Fruit fly (Drosophila melanogaster) whole organism, embryonic: ENCODE results near the gene Mrgn1.

Experiments
- Abd-B ChIP-seq: fragments of 200-800 bp; sonication (Bioruptor generic); optimal IDR thresholded peaks from 2 replicates; lab custom pipeline; 2018; ENCODE audit warnings: missing biosample characterization, mild to moderate bottlenecking, missing genetic modification characterization, moderate library complexity
- Atf-2 ChIP-seq: fragments of 200-800 bp; sonication (Bioruptor generic); optimal IDR thresholded peaks from 2 replicates; lab custom pipeline; 2016; ENCODE audit warnings: missing biosample characterization, missing genetic modification characterization
- CG10147 ChIP-seq: fragments of 200-800 bp; sonication (Bioruptor generic); optimal IDR thresholded peaks from 2 replicates; lab custom pipeline; 2019; ENCODE audit warnings: missing biosample characterization, mild to moderate bottlenecking, missing genetic modification characterization, moderate library complexity
- CG1233 ChIP-seq: fragments of 200-800 bp; sonication (Bioruptor generic); optimal IDR thresholded peaks from 4 replicates; lab custom pipeline; 2018; ENCODE audit warnings: missing biosample characterization, mild to moderate bottlenecking, missing genetic modification characterization
- CG15073 ChIP-seq: fragments of 200-800 bp; sonication (Bioruptor generic); optimal IDR thresholded peaks from 2 replicates; lab custom pipeline; 2016; ENCODE audit warnings: missing biosample characterization, missing genetic modification characterization
- CG15514 ChIP-seq: fragments of 200-800 bp; sonication (Bioruptor generic); optimal IDR thresholded peaks from 3 replicates; lab custom pipeline; 2017; ENCODE audit warnings: missing biosample characterization, missing genetic modification characterization, mild to moderate bottlenecking, moderate library complexity, missing genetic modification reagents
- CG17568 ChIP-seq: fragments of 200-800 bp; sonication (Bioruptor generic); optimal IDR thresholded peaks from 2 replicates; lab custom pipeline; 2018; ENCODE audit warnings: missing biosample characterization, mild to moderate bottlenecking, missing genetic modification characterization, moderate library complexity
- CG18011 ChIP-seq: fragments of 200-800 bp; sonication (Bioruptor generic); optimal IDR thresholded peaks from 2 replicates; lab custom pipeline; 2017; ENCODE audit warnings: missing biosample characterization, missing genetic modification characterization, mild to moderate bottlenecking, moderate library complexity, missing genotype
- CG1832 ChIP-seq: fragments of 200-800 bp; sonication (Bioruptor generic); optimal IDR thresholded peaks from 2 replicates; lab custom pipeline; 2017; ENCODE audit warnings: missing biosample characterization, mild to moderate bottlenecking, missing genetic modification characterization, inconsistent platforms
- CG2120 ChIP-seq: fragments of 200-800 bp; sonication (Bioruptor generic); optimal IDR thresholded peaks from 3 replicates; lab custom pipeline; 2016; ENCODE audit warnings: missing biosample characterization, missing genetic modification characterization
- CG2199 ChIP-seq: fragments of 200-800 bp; sonication (Bioruptor generic); IDR thresholded peaks from 3 replicates; pipeline ENCODE4 v1.3.6; 2022; ENCODE audit warnings: missing biosample characterization, missing genetic modification characterization
- CG34422 ChIP-seq: fragments of 200-800 bp; sonication (Bioruptor generic); IDR thresholded peaks from 3 replicates; pipeline ENCODE4 v1.3.6; 2022; ENCODE audit warnings: missing biosample characterization, missing genetic modification characterization
- CG4424 ChIP-seq: fragments of 200-800 bp; sonication (Bioruptor generic); optimal IDR thresholded peaks from 3 replicates; lab custom pipeline; 2016; ENCODE audit warnings: missing biosample characterization, missing genetic modification characterization
- CG4730 ChIP-seq: fragments of 200-800 bp; sonication (Bioruptor generic); IDR thresholded peaks from 2 replicates; pipeline ENCODE4 v1.3.6; 2022; ENCODE audit warnings: missing biosample characterization, missing genetic modification characterization
- CG7357 ChIP-seq: fragments of 200-800 bp; sonication (Bioruptor generic); IDR thresholded peaks from 3 replicates; pipeline ENCODE4 v1.3.6; 2022; ENCODE audit warnings: missing biosample characterization, missing genetic modification characterization
- CG7928 ChIP-seq: fragments of 200-800 bp; sonication (Bioruptor generic); optimal IDR thresholded peaks from 2 replicates; lab custom pipeline; 2017; ENCODE audit warnings: missing biosample characterization, mild to moderate bottlenecking, missing genetic modification characterization
- CG8290 ChIP-seq, 3 experiments: fragments of 200-800 bp; sonication (Bioruptor generic); optimal IDR thresholded peaks; 2 replicates each; lab custom pipeline; 2016 to 2019; ENCODE audit warnings: missing biosample characterization in 3 of 3, missing genetic modification characterization in 3 of 3, mild to moderate bottlenecking in 2 of 3, moderate library complexity in 1 of 3
- CoRest ChIP-seq: fragments of 200-800 bp; sonication (Bioruptor generic); optimal IDR thresholded peaks from 3 replicates; lab custom pipeline; 2018; ENCODE audit warnings: missing biosample characterization, mild to moderate bottlenecking, missing genetic modification characterization, moderate library complexity
- D19A ChIP-seq: fragments of 200-800 bp; optimal IDR thresholded peaks from 3 replicates; lab custom pipeline; 2019; ENCODE audit warnings: missing biosample characterization, mild to moderate bottlenecking, missing genetic modification characterization, moderate library complexity
- Dip3 ChIP-seq: fragments of 200-800 bp; sonication (Bioruptor generic); optimal IDR thresholded peaks from 3 replicates; lab custom pipeline; 2016; ENCODE audit warnings: missing biosample characterization, missing genetic modification characterization
- HLH4C ChIP-seq: fragments of 200-800 bp; sonication (Bioruptor generic); IDR thresholded peaks from 3 replicates; pipeline ENCODE4 v1.3.6; 2022; ENCODE audit warnings: missing biosample characterization, missing genetic modification characterization; ENCODE audit not compliant: partially characterized antibody
- Max ChIP-seq: fragments of 200-800 bp; sonication (Bioruptor generic); optimal IDR thresholded peaks from 2 replicates; lab custom pipeline; 2016; ENCODE audit warnings: missing biosample characterization, mild to moderate bottlenecking, missing genetic modification characterization
- NC2α ChIP-seq: fragments of 200-800 bp; sonication (Bioruptor generic); optimal IDR thresholded peaks from 2 replicates; lab custom pipeline; 2016; ENCODE audit warnings: missing biosample characterization, missing genetic modification characterization
- NK7.1 ChIP-seq: fragments of 200-800 bp; sonication (Bioruptor generic); optimal IDR thresholded peaks from 3 replicates; lab custom pipeline; 2016; ENCODE audit warnings: missing biosample characterization, missing genetic modification characterization
- Ssrp ChIP-seq: fragments of 200-800 bp; sonication (Bioruptor generic); optimal IDR thresholded peaks from 2 replicates; lab custom pipeline; 2018; ENCODE audit warnings: missing biosample characterization, mild to moderate bottlenecking, missing genetic modification characterization, moderate library complexity
- ac ChIP-seq: fragments of 200-800 bp; sonication (Bioruptor generic); optimal IDR thresholded peaks from 3 replicates; lab custom pipeline; 2017; ENCODE audit warnings: missing biosample characterization, mild to moderate bottlenecking, missing genetic modification characterization
- ap ChIP-seq: fragments of 200-800 bp; sonication (Bioruptor generic); IDR thresholded peaks from 2 replicates; pipeline ENCODE4 v1.3.6; 2022; ENCODE audit warnings: missing biosample characterization, missing genetic modification characterization
- da ChIP-seq: fragments of 200-800 bp; sonication (Bioruptor generic); optimal IDR thresholded peaks from 2 replicates; lab custom pipeline; 2016; ENCODE audit warnings: missing biosample characterization, missing genetic modification characterization
- disco-r ChIP-seq: fragments of 200-800 bp; sonication (Bioruptor generic); optimal IDR thresholded peaks from 2 replicates; lab custom pipeline; 2016; ENCODE audit warnings: missing biosample characterization, missing genetic modification characterization
- dpn ChIP-seq, 2 experiments: fragments of 200-800 bp; sonication (Bioruptor generic); optimal IDR thresholded peaks; 3 replicates each; lab custom pipeline; 2016; ENCODE audit warnings: missing biosample characterization in 2 of 2, missing genetic modification characterization in 2 of 2
- eve ChIP-seq, 2 experiments: fragments of >200 bp; optimal IDR thresholded peaks; 2 replicates each; lab custom pipeline; 2017; ENCODE audit warnings: missing biosample characterization in 2 of 2, missing genetic modification characterization in 2 of 2
- exex ChIP-seq: fragments of 200-800 bp; sonication (Bioruptor generic); optimal IDR thresholded peaks from 4 replicates; lab custom pipeline; 2018; ENCODE audit warnings: missing biosample characterization, mild to moderate bottlenecking, missing genetic modification characterization, moderate library complexity
- gem ChIP-seq: fragments of 200-800 bp; sonication (Bioruptor generic); optimal IDR thresholded peaks from 2 replicates; lab custom pipeline; 2019; ENCODE audit warnings: missing biosample characterization, mild to moderate bottlenecking, missing genetic modification characterization, moderate library complexity
- h ChIP-seq: fragments of >200 bp; optimal IDR thresholded peaks from 2 replicates; lab custom pipeline; 2017
- nerfin-2 ChIP-seq: fragments of 200-800 bp; sonication (Bioruptor generic); IDR thresholded peaks from 2 replicates; pipeline ENCODE4 v1.3.6; 2022; ENCODE audit warnings: missing biosample characterization, missing genetic modification characterization; ENCODE audit not compliant: partially characterized antibody
- nom ChIP-seq: fragments of 200-800 bp; sonication (Bioruptor generic); optimal IDR thresholded peaks from 2 replicates; lab custom pipeline; 2017; ENCODE audit warnings: missing biosample characterization, missing genetic modification characterization, mild to moderate bottlenecking, moderate library complexity, missing genetic modification reagents
- onecut ChIP-seq: fragments of 200-800 bp; sonication (Bioruptor generic); IDR thresholded peaks from 2 replicates; pipeline ENCODE4 v1.3.6; 2022; ENCODE audit warnings: missing biosample characterization, missing genetic modification characterization
- otp ChIP-seq: fragments of 200-800 bp; sonication (Bioruptor generic); IDR thresholded peaks from 3 replicates; pipeline ENCODE4, ENCODE4 v1.3.6; 2022; ENCODE audit warnings: missing biosample characterization, missing genetic modification characterization
- p53 ChIP-seq: fragments of 200-800 bp; sonication (Bioruptor generic); optimal IDR thresholded peaks from 2 replicates; lab custom pipeline; 2016; ENCODE audit warnings: missing biosample characterization, missing genetic modification characterization
- sisA ChIP-seq: fragments of 200-800 bp; sonication (Bioruptor generic); IDR thresholded peaks from 2 replicates; pipeline ENCODE4 v1.3.6; 2022; ENCODE audit warnings: missing biosample characterization, missing genetic modification characterization
- slbo ChIP-seq: fragments of 200-800 bp; sonication (Bioruptor generic); IDR thresholded peaks from 2 replicates; pipeline ENCODE4 v1.3.6; 2022; ENCODE audit warnings: missing biosample characterization, missing genetic modification characterization
- sqz ChIP-seq: fragments of 200-800 bp; sonication (Bioruptor generic); optimal IDR thresholded peaks from 3 replicates; lab custom pipeline; 2018; ENCODE audit warnings: missing biosample characterization, mild to moderate bottlenecking, missing genetic modification characterization
- ssp ChIP-seq: fragments of 200-800 bp; sonication (Bioruptor generic); IDR thresholded peaks from 2 replicates; pipeline ENCODE4 v1.3.6; 2022; ENCODE audit warnings: missing biosample characterization, missing genetic modification characterization
- sug ChIP-seq: fragments of 200-800 bp; optimal IDR thresholded peaks from 2 replicates; lab custom pipeline; 2019; ENCODE audit warnings: missing biosample characterization, mild to moderate bottlenecking, missing genetic modification characterization, moderate library complexity
- tin ChIP-seq: fragments of 200-800 bp; sonication (Bioruptor generic); optimal IDR thresholded peaks from 3 replicates; lab custom pipeline; 2016; ENCODE audit warnings: missing biosample characterization, missing genetic modification characterization
- zf30C ChIP-seq: fragments of 200-800 bp; sonication (Bioruptor generic); optimal IDR thresholded peaks from 3 replicates; lab custom pipeline; 2018; ENCODE audit warnings: missing biosample characterization, mild to moderate bottlenecking, missing genetic modification characterization

Gene Mrgn1

dm6 chrX:13764397-13765119 lies 42.8 kb upstream of the Mrgn1 start (continued):
- TF ChIP-seq nom (GFP tag; lab: Kevin White, UChicago) (no peak), HLH4C (GFP tag; lab: Robert Waterston, UW) (0 out of 3 replicates have a peak, but pooled peaks have one; percentile 12), onecut (0 out of 2 replicates have a peak, but pooled peaks have one; percentile 8)
- TF ChIP-seq, all 482 proteins: peak for 171

- peak; percentile 91 for TF ChIP-seq CoRest (tag; lab: Kevin White, UChicago)
- peak; percentile 73 for TF ChIP-seq sqz
- peak; percentile 9 for TF ChIP-seq CG7928 (GFP tag; lab: Kevin White, UChicago)
- TF ChIP-seq nom (GFP tag; lab: Kevin White, UChicago): peak; percentile 67
- TF ChIP-seq ssp (GFP tag; lab: Robert Waterston, UW): peak; percentile 68
- TF ChIP-seq otp (GFP tag; lab: Robert Waterston, UW): no peak
- TF ChIP-seq CG34422: peak; percentile 38; the same call in 1 of the 3 replicates
- TF ChIP-seq CG1832 (GFP tag; lab: Kevin White, UChicago): no peak
- TF ChIP-seq slbo (GFP tag; lab: Robert Waterston, UW): peak; percentile 76
- peak; percentile 60 for TF ChIP-seq D19A (tag; lab: Kevin White, UChicago)
- peak; percentile 3 for TF ChIP-seq NC2α (GFP tag; lab: Kevin White, UChicago)
- TF ChIP-seq CG15073 (GFP tag; lab: Kevin White, UChicago): no peak
- TF ChIP-seq CG4730: 0 out of 2 replicates have a peak, but pooled peaks have one; percentile 8
- no peak for TF ChIP-seq nerfin-2
- TF ChIP-seq eve (GFP tag; optimal IDR thresholded peaks at IDR 0.05; lab: Kevin White, UChicago): peak in 1 of 2 experiments; percentile 92
- TF ChIP-seq CG2120 (GFP tag; lab: Kevin White, UChicago): peak; percentile 75
- 0 out of 2 replicates have a peak, but pooled peaks have one; percentile 14 for TF ChIP-seq ap (GFP tag; lab: Robert Waterston, UW)
- TF ChIP-seq Max (GFP tag; lab: Kevin White, UChicago): peak; percentile 48
- TF ChIP-seq gem (tag; lab: Kevin White, UChicago): peak; percentile 89
- peak; percentile 98 for TF ChIP-seq CG15514 (GFP tag; lab: Kevin White, UChicago)
- no peak for TF ChIP-seq disco-r
- no peak for TF ChIP-seq ac (GFP tag; lab: Kevin White, UChicago)
- TF ChIP-seq tin (GFP tag; lab: Kevin White, UChicago): peak; percentile 61
- no peak for TF ChIP-seq CG18011 (GFP tag; lab: Kevin White, UChicago)
- TF ChIP-seq sug: peak; percentile 85
- TF ChIP-seq Atf-2 (GFP tag; lab: Kevin White, UChicago): peak; percentile 21
- no peak for TF ChIP-seq da (GFP tag; lab: Kevin White, UChicago)
- TF ChIP-seq CG10147 (GFP tag; lab: Kevin White, UChicago): peak; percentile 78
- peak; percentile 42 for TF ChIP-seq Dip3 (GFP tag; lab: Kevin White, UChicago)
- TF ChIP-seq NK7.1 (GFP tag; lab: Kevin White, UChicago): no peak
- TF ChIP-seq sisA: peak; percentile 72; the same call in 1 of the 2 replicates
- TF ChIP-seq CG1233 (GFP tag; lab: Kevin White, UChicago): peak; percentile 67
- TF ChIP-seq CG2199 (GFP tag; lab: Robert Waterston, UW): peak; percentile 67; the same call in 1 of the 3 replicates
- TF ChIP-seq h (lab: Kevin White, UChicago): no peak
- TF ChIP-seq CG4424 (GFP tag; lab: Kevin White, UChicago): peak; percentile 81
- peak; percentile 32 to 75 for TF ChIP-seq dpn (GFP tag; optimal IDR thresholded peaks at IDR 0.05; lab: Kevin White, UChicago)
- TF ChIP-seq CG17568 (GFP tag; lab: Kevin White, UChicago): peak; percentile 10
- peak; percentile 60; the same call in 2 of the 3 replicates for TF ChIP-seq CG7357 (GFP tag; lab: Robert Waterston, UW)
- peak; percentile 84 for TF ChIP-seq Abd-B (GFP tag; lab: Kevin White, UChicago)
- peak; percentile 83 for TF ChIP-seq Ssrp
- TF ChIP-seq exex (tag; lab: Kevin White, UChicago): peak; percentile 32
- TF ChIP-seq p53 (GFP tag; lab: Kevin White, UChicago): no peak
- peak; percentile 28 for TF ChIP-seq CG8290 (GFP tag; optimal IDR thresholded peaks at IDR 0.05; lab: Kevin White, UChicago)
- peak; percentile 2 to 82 for TF ChIP-seq CG8290 (tag; optimal IDR thresholded peaks at IDR 0.05; lab: Kevin White, UChicago)
- peak; percentile 83 for TF ChIP-seq zf30C (GFP tag; lab: Kevin White, UChicago)
Observed at dm6 chrX:13762372-13762883, 40.7 kb upstream of the Mrgn1 start, which contains the start of gene rdgB. rdgB (plus strand) TSS chrX:13762752.
